Worm (Caenorhabditis elegans): ENCODE data around the gene trx-2.

DNA sequence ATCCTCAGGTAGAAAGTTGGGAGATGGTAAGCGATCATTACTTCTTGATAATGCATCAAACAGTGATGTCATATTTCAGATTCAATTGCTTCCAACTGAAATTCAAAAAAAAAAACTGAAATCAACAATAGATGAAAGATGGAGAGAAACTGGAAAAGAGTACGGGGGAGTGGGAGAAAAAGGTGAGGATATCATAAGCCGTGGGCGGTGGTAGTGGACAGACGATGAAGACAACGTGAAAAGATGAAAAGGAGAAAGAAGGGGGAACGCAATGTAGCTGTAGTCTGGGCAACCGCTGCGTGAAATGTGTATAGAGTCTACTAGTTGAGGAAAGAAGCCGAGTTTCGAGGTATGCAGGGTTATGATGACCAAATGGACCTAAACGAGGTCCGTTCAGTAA is 7.2 kb upstream of the trx-2 start, which contains the start of gene che-12:
- no peak for TF ChIP-seq nhr-12 (tag; optimal IDR thresholded peaks at IDR 0.05)
- no peak for TF ChIP-seq nhr-76 (tag; optimal IDR thresholded peaks at IDR 0.05)

Measured in whole organism, mixed stage, embryonic.